Worm (Caenorhabditis elegans): ENCODE results near the gene M117.3.

Gene M117.3

ce11 chrIV:11863428-11863827 lies 41.4 kb downstream of the M117.3 start (continued):
- TF ChIP-seq nhr-11 (tag; optimal IDR thresholded peaks at IDR 0.05) (no peak), Y75B8A.6 (GFP tag; IDR thresholded peaks at IDR 0.05) (no peak), F37D6.2 (tag; optimal IDR thresholded peaks at IDR 0.05) (no peak)

- TF ChIP-seq nhr-10 (tag; optimal IDR thresholded peaks at IDR 0.05): no peak
- no peak for TF ChIP-seq Y5F2A.4 (GFP tag; optimal IDR thresholded peaks at IDR 0.05)
- no peak for TF ChIP-seq ceh-82 (tag; optimal IDR thresholded peaks at IDR 0.05)
- TF ChIP-seq dmd-9 (GFP tag; IDR thresholded peaks at IDR 0.05): no peak
These were observed 42.2 kb downstream of the M117.3 start, which contains the start of gene trpa-1 for ce11 chrIV:11864226-11864625. Gene trpa-1, plus strand, starts transcription at chrIV:11864526.

ce11 chrIV:11867652-11868232 lies 45.7 kb downstream of the M117.3 start:
- 0 out of 2 replicates have a peak, but pooled peaks have one; percentile 42 for TF ChIP-seq dmd-8 (GFP tag; IDR thresholded peaks at IDR 0.05)
- TF ChIP-seq ama-1 (optimal IDR thresholded peaks at IDR 0.05): no peak

DNA sequence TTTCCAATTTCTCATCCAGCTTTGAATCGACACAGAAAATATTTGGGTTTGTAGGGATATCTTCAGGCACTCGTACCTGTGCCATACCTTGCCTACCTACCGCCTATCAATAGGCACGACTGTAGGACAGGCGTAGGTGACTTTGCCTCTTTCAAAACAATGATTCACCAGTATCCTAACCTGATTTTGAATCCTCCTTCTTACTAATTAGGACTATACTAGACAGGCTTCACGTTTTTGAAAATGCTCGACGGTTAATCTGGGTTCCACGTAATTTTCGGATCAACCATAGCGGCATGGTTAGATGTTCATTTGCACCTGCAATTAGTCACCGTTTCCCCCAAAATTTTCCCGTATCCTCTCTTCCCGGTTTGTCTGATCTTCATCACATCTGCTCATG lies 46.4 kb downstream of the M117.3 start:
- TF ChIP-seq lin-29 (GFP tag; IDR thresholded peaks at IDR 0.05) (no peak), egl-43 (GFP tag; IDR thresholded peaks at IDR 0.05) (no peak), dmd-9 (GFP tag; IDR thresholded peaks at IDR 0.05) (no peak), nhr-48 (tag; optimal IDR thresholded peaks at IDR 0.05) (no peak), nhr-41 (GFP tag; IDR thresholded peaks at IDR 0.05) (no peak), aha-1 (tag) (peak; percentile 53), mxl-2 (GFP tag; conservative IDR thresholded peaks at IDR 0.05) (no peak), snpc-4 (tag; optimal IDR thresholded peaks at IDR 0.05) (no peak), snpc-1.2 (GFP tag; IDR thresholded peaks at IDR 0.05) (no peak), nhr-42 (GFP tag; IDR thresholded peaks at IDR 0.05) (no peak), attf-4 (tag; optimal IDR thresholded peaks at IDR 0.05) (no peak), lin-15B (tag; optimal IDR thresholded peaks at IDR 0.05) (no peak), unc-62 (GFP tag; optimal IDR thresholded peaks at IDR 0.05 in 1 of 2) (peak in 1 of 2 experiments; percentile 65), unc-62 (tag; optimal IDR thresholded peaks at IDR 0.05) (no peak)

- TF ChIP-seq ztf-11 (tag; optimal IDR thresholded peaks at IDR 0.05) (no peak), hmg-1.1 (GFP tag; IDR thresholded peaks at IDR 0.05) (peak; percentile 53), F10B5.3 (tag; optimal IDR thresholded peaks at IDR 0.05) (no peak), set-16 (GFP tag; IDR thresholded peaks at IDR 0.05) (peak; percentile 76), lsy-2 (tag; optimal IDR thresholded peaks at IDR 0.05) (peak in 1 of 2 experiments; percentile 30), egl-43 (GFP tag; IDR thresholded peaks at IDR 0.05) (no peak), daf-19 (GFP tag; conservative IDR thresholded peaks at IDR 0.05) (no peak), mes-2 (tag; optimal IDR thresholded peaks at IDR 0.05; ENCODE audit: poor library complexity, severe bottlenecking) (peak; percentile 18), nhr-42 (GFP tag; IDR thresholded peaks at IDR 0.05) (no peak), F37D6.2 (tag; optimal IDR thresholded peaks at IDR 0.05) (peak; percentile 5), nhr-11 (tag; optimal IDR thresholded peaks at IDR 0.05) (peak; percentile 33), dve-1 (tag; optimal IDR thresholded peaks at IDR 0.05; ENCODE audit: insufficient read depth) (no peak), ceh-20 (GFP tag; IDR thresholded peaks at IDR 0.05) (0 out of 2 replicates have a peak, but pooled peaks have one; percentile 26), unc-62 (GFP tag; optimal IDR thresholded peaks at IDR 0.05 in 1 of 2) (no peak), unc-62 (tag; optimal IDR thresholded peaks at IDR 0.05) (no peak), hlh-30 (tag; optimal IDR thresholded peaks at IDR 0.05; ENCODE audit: insufficient read depth) (peak; percentile 15), dmd-9 (GFP tag; IDR thresholded peaks at IDR 0.05) (no peak), attf-4 (tag; optimal IDR thresholded peaks at IDR 0.05) (no peak), T26A8.4 (GFP tag; IDR thresholded peaks at IDR 0.05) (no peak), unc-130 (GFP tag; optimal IDR thresholded peaks at IDR 0.05) (no peak), dpl-1 (GFP tag; optimal IDR thresholded peaks at IDR 0.05) (no peak), nhr-76 (tag; optimal IDR thresholded peaks at IDR 0.05) (no peak), mep-1 (tag; optimal IDR thresholded peaks at IDR 0.05) (peak; percentile 35), F26F4.8 (GFP tag; conservative IDR thresholded peaks at IDR 0.05) (no peak), dmd-6 (GFP tag; IDR thresholded peaks at IDR 0.05) (no peak), ZK337.2 (GFP tag; IDR thresholded peaks at IDR 0.05) (no peak), mdt-29 (GFP tag; IDR thresholded peaks at IDR 0.05) (no peak), php-3 (GFP tag; IDR thresholded peaks at IDR 0.05) (no peak), mdl-1 (tag; optimal IDR thresholded peaks at IDR 0.05) (peak in 1 of 2 experiments; percentile 14), lin-38 (GFP tag; IDR thresholded peaks at IDR 0.05) (no peak)
These were observed 49.1 kb downstream of the M117.3 start for ce11 chrIV:11871083-11871482.
